Fruit fly (Drosophila melanogaster) whole organism, embryonic: ENCODE data around the gene ps.

ENCODE experiments used
- CG1024 ChIP-seq: fragments of 200-800 bp; sonication (Bioruptor generic); IDR thresholded peaks from 2 replicates; pipeline ENCODE4 v1.3.6; 2022; ENCODE audit warnings: missing biosample characterization, missing genetic modification characterization
- CG11093 ChIP-seq: fragments of 200-800 bp; sonication (Bioruptor generic); IDR thresholded peaks from 3 replicates; pipeline ENCODE4 v1.3.6; 2022; ENCODE audit warnings: missing biosample characterization, missing genetic modification characterization
- CG11504 ChIP-seq: fragments of 200-800 bp; sonication (Bioruptor generic); optimal IDR thresholded peaks from 3 replicates; lab custom pipeline; 2019; ENCODE audit warnings: missing biosample characterization, mild to moderate bottlenecking, missing genetic modification characterization, moderate library complexity
- CG13287 ChIP-seq: fragments of 200-800 bp; sonication (Bioruptor generic); IDR thresholded peaks from 2 replicates; pipeline ENCODE4 v1.3.6; 2022; ENCODE audit warnings: missing biosample characterization, missing genetic modification characterization; ENCODE audit not compliant: partially characterized antibody
- CG13775 ChIP-seq: fragments of 200-800 bp; sonication (Bioruptor generic); optimal IDR thresholded peaks from 3 replicates; lab custom pipeline; 2017; ENCODE audit warnings: missing biosample characterization, mild to moderate bottlenecking, missing genetic modification characterization
- CG15696 ChIP-seq: fragments of 200-800 bp; sonication (Bioruptor generic); optimal IDR thresholded peaks from 2 replicates; lab custom pipeline; 2019; ENCODE audit warnings: missing biosample characterization, mild to moderate bottlenecking, missing genetic modification characterization, moderate library complexity
- CG17186 ChIP-seq: fragments of 200-800 bp; sonication (Bioruptor generic); optimal IDR thresholded peaks from 3 replicates; lab custom pipeline; 2017; ENCODE audit warnings: missing biosample characterization, missing genetic modification reagents, missing genetic modification characterization
- CG17361 ChIP-seq: fragments of 200-800 bp; sonication (Bioruptor generic); IDR thresholded peaks from 3 replicates; pipeline ENCODE4 v1.3.6; 2022; ENCODE audit warnings: missing biosample characterization, missing genetic modification characterization
- CG18599 ChIP-seq: fragments of 200-800 bp; sonication (Bioruptor generic); optimal IDR thresholded peaks from 3 replicates; lab custom pipeline; 2017; ENCODE audit warnings: missing biosample characterization, missing genetic modification characterization, mild to moderate bottlenecking, moderate library complexity, missing genetic modification reagents
- CG2129 ChIP-seq: fragments of 200-800 bp; sonication (Bioruptor generic); IDR thresholded peaks from 2 replicates; pipeline ENCODE4 v1.3.6; 2022; ENCODE audit warnings: missing biosample characterization, missing genetic modification characterization; ENCODE audit not compliant: partially characterized antibody
- CG2199 ChIP-seq: fragments of 200-800 bp; sonication (Bioruptor generic); IDR thresholded peaks from 3 replicates; pipeline ENCODE4 v1.3.6; 2022; ENCODE audit warnings: missing biosample characterization, missing genetic modification characterization
- CG2202 ChIP-seq: fragments of 200-800 bp; sonication (Bioruptor generic); optimal IDR thresholded peaks from 2 replicates; lab custom pipeline; 2018; ENCODE audit warnings: missing biosample characterization, mild to moderate bottlenecking, missing genetic modification characterization
- CG31388 ChIP-seq: fragments of 200-800 bp; sonication (Bioruptor generic); optimal IDR thresholded peaks from 2 replicates; lab custom pipeline; 2016; ENCODE audit warnings: missing biosample characterization, missing genetic modification characterization
- CG3726 ChIP-seq: fragments of 200-800 bp; sonication (Bioruptor generic); IDR thresholded peaks from 3 replicates; pipeline ENCODE4, ENCODE4 v1.3.6; 2022; ENCODE audit warnings: missing biosample characterization, missing genetic modification characterization
- CG4820 ChIP-seq: fragments of 200-800 bp; sonication (Bioruptor generic); optimal IDR thresholded peaks from 3 replicates; lab custom pipeline; 2016; ENCODE audit warnings: missing biosample characterization, missing genetic modification characterization
- CG6254 ChIP-seq: fragments of 200-800 bp; sonication (Bioruptor generic); optimal IDR thresholded peaks from 3 replicates; lab custom pipeline; 2017; ENCODE audit warnings: mild to moderate bottlenecking, missing biosample characterization, missing genetic modification reagents, missing genetic modification characterization
- CG7839 ChIP-seq: fragments of 200-800 bp; sonication (Bioruptor generic); optimal IDR thresholded peaks from 3 replicates; lab custom pipeline; 2018; ENCODE audit warnings: missing biosample characterization, mild to moderate bottlenecking, missing genetic modification characterization, moderate library complexity
- Ets65A ChIP-seq: fragments of 200-800 bp; sonication (Bioruptor generic); peaks from one replicate; lab custom pipeline; 2016; ENCODE audit warnings: missing biosample characterization, missing genetic modification characterization
- HHEX ChIP-seq: fragments of 200-800 bp; sonication (Bioruptor generic); optimal IDR thresholded peaks from 3 replicates; lab custom pipeline; 2017; ENCODE audit warnings: missing biosample characterization, mild to moderate bottlenecking, missing genetic modification characterization, missing genetic modification reagents
- Hr78 ChIP-seq, 2 experiments: fragments of 200-800 bp in 1 of 2; fragments of >200 bp in 1 of 2; sonication (Bioruptor generic) in 1 of 2; optimal IDR thresholded peaks; 2 replicates each; lab custom pipeline; 2017 to 2019; ENCODE audit warnings: missing biosample characterization in 2 of 2, missing genetic modification characterization in 2 of 2, mild to moderate bottlenecking in 1 of 2, moderate library complexity in 1 of 2
- Neu2 ChIP-seq: fragments of 200-800 bp; sonication (Bioruptor generic); optimal IDR thresholded peaks from 3 replicates; lab custom pipeline; 2016; ENCODE audit warnings: missing biosample characterization, missing genetic modification characterization, borderline replicate concordance
- Pdp1 ChIP-seq, 2 experiments: fragments of 200-800 bp; sonication (Bioruptor generic); optimal IDR thresholded peaks; 3 replicates each; lab custom pipeline; 2016; ENCODE audit warnings: missing biosample characterization in 2 of 2, missing genetic modification characterization in 2 of 2, mild to moderate bottlenecking in 1 of 2, moderate library complexity in 1 of 2
- Poxn ChIP-seq: fragments of 200-800 bp; sonication (Bioruptor generic); IDR thresholded peaks from 2 replicates; pipeline ENCODE4 v1.3.6; 2022; ENCODE audit warnings: missing biosample characterization, missing genetic modification characterization
- Rfx ChIP-seq: fragments of 200-800 bp; sonication (Bioruptor generic); IDR thresholded peaks from 2 replicates; pipeline ENCODE4 v1.3.6; 2022; ENCODE audit warnings: missing biosample characterization, missing genetic modification characterization
- Sox100B ChIP-seq: fragments of 200-800 bp; sonication (Bioruptor generic); optimal IDR thresholded peaks from 3 replicates; lab custom pipeline; 2018; ENCODE audit warnings: missing biosample characterization, mild to moderate bottlenecking, missing genetic modification characterization
- Trl ChIP-seq, 3 experiments: fragments of >200 bp in 2 of 3; fragments of 200-800 bp in 1 of 3; sonication (Bioruptor generic) in 1 of 3; optimal IDR thresholded peaks; 2 replicates in 1 of 3; 3 replicates in 2 of 3; lab custom pipeline; 2016 to 2017; ENCODE audit warnings: missing biosample characterization in 1 of 3, missing genetic modification characterization in 1 of 3
- Vsx1 ChIP-seq: fragments of 200-800 bp; sonication (Bioruptor generic); optimal IDR thresholded peaks from 2 replicates; lab custom pipeline; 2017; ENCODE audit warnings: missing biosample characterization, mild to moderate bottlenecking, missing genetic modification characterization, missing genetic modification reagents
- ase ChIP-seq: fragments of 200-800 bp; sonication (Bioruptor generic); IDR thresholded peaks from 3 replicates; pipeline ENCODE4 v1.3.6; 2022; ENCODE audit warnings: missing biosample characterization, missing genetic modification characterization
- bsh ChIP-seq, 2 experiments: fragments of 200-800 bp; sonication (Bioruptor generic); optimal IDR thresholded peaks; 2 replicates each; lab custom pipeline; 2017 to 2018; ENCODE audit warnings: mild to moderate bottlenecking in 2 of 2, missing biosample characterization in 2 of 2, missing genetic modification characterization in 2 of 2, moderate library complexity in 1 of 2
- chif ChIP-seq, 2 experiments: fragments of 200-800 bp; sonication (Bioruptor generic); optimal IDR thresholded peaks; 3 replicates each; lab custom pipeline; 2016; ENCODE audit warnings: missing biosample characterization in 2 of 2, missing genetic modification characterization in 2 of 2
- chinmo ChIP-seq: fragments of 200-800 bp; sonication (Bioruptor generic); IDR thresholded peaks from 4 replicates; pipeline ENCODE4 v1.3.6; 2022; ENCODE audit warnings: missing biosample characterization, missing genetic modification characterization; ENCODE audit not compliant: partially characterized antibody
- croc ChIP-seq: fragments of 200-800 bp; sonication (Bioruptor generic); conservative IDR thresholded peaks from 3 replicates; pipeline ENCODE4 v1.3.6; 2022; ENCODE audit warnings: missing biosample characterization, missing genetic modification characterization
- cwo ChIP-seq: fragments of 200-800 bp; sonication (Bioruptor generic); optimal IDR thresholded peaks from 3 replicates; lab custom pipeline; 2017; ENCODE audit warnings: missing biosample characterization, missing genetic modification characterization, mild to moderate bottlenecking, moderate library complexity, missing genetic modification reagents
- dmrt11E ChIP-seq: fragments of 200-800 bp; sonication (Bioruptor generic); optimal IDR thresholded peaks from 3 replicates; lab custom pipeline; 2018; ENCODE audit warnings: missing biosample characterization, mild to moderate bottlenecking, missing genetic modification characterization, moderate library complexity
- grau ChIP-seq: fragments of 200-800 bp; optimal IDR thresholded peaks from 3 replicates; lab custom pipeline; 2019; ENCODE audit warnings: missing biosample characterization, mild to moderate bottlenecking, missing genetic modification characterization, moderate library complexity
- grn ChIP-seq: fragments of 200-800 bp; sonication (Bioruptor generic); optimal IDR thresholded peaks from 3 replicates; lab custom pipeline; 2017; ENCODE audit warnings: missing biosample characterization, missing genetic modification characterization
- ham ChIP-seq: fragments of 200-800 bp; sonication (Bioruptor generic); IDR thresholded peaks from 2 replicates; pipeline ENCODE4 v1.3.6; 2022; ENCODE audit warnings: missing biosample characterization, missing genetic modification characterization
- jing ChIP-seq: fragments of 200-800 bp; sonication (Bioruptor generic); optimal IDR thresholded peaks from 2 replicates; lab custom pipeline; 2018; ENCODE audit warnings: missing biosample characterization, mild to moderate bottlenecking, missing genetic modification characterization
- jumu ChIP-seq: fragments of 200-800 bp; sonication (Bioruptor generic); optimal IDR thresholded peaks from 3 replicates; lab custom pipeline; 2016; ENCODE audit warnings: missing biosample characterization, missing genetic modification characterization
- lilli ChIP-seq: fragments of 200-800 bp; sonication (Bioruptor generic); optimal IDR thresholded peaks from 3 replicates; lab custom pipeline; 2016; ENCODE audit warnings: missing biosample characterization, missing genetic modification characterization
- luna ChIP-seq: fragments of 200-800 bp; sonication (Bioruptor generic); optimal IDR thresholded peaks from 2 replicates; lab custom pipeline; 2016; ENCODE audit warnings: missing biosample characterization, missing genetic modification characterization
- onecut ChIP-seq: fragments of 200-800 bp; sonication (Bioruptor generic); IDR thresholded peaks from 2 replicates; pipeline ENCODE4 v1.3.6; 2022; ENCODE audit warnings: missing biosample characterization, missing genetic modification characterization
- sug ChIP-seq: fragments of 200-800 bp; optimal IDR thresholded peaks from 2 replicates; lab custom pipeline; 2019; ENCODE audit warnings: missing biosample characterization, mild to moderate bottlenecking, missing genetic modification characterization, moderate library complexity
- toy ChIP-seq: fragments of 200-800 bp; sonication (Bioruptor generic); IDR thresholded peaks from 2 replicates; pipeline ENCODE4 v1.3.6; 2022; ENCODE audit warnings: missing biosample characterization, missing genetic modification characterization
- unc-4 ChIP-seq: fragments of 200-800 bp; sonication (Bioruptor generic); IDR thresholded peaks from 2 replicates; pipeline ENCODE4 v1.3.6; 2022; ENCODE audit warnings: missing biosample characterization, missing genetic modification characterization; ENCODE audit not compliant: partially characterized antibody
- vvl ChIP-seq: fragments of 200-800 bp; sonication (Bioruptor generic); IDR thresholded peaks from 2 replicates; pipeline ENCODE4 v1.3.6; 2022; ENCODE audit warnings: missing biosample characterization, missing genetic modification characterization

Gene ps

dm6 chr3R:9493627-9494626, 76.2 kb downstream of the ps start, which contains the start of gene CG16779 (continued):
- TF ChIP-seq Rfx (GFP tag; lab: Robert Waterston, UW): no peak
- peak; percentile 38 for TF ChIP-seq CG13775 (GFP tag; lab: Kevin White, UChicago)
- peak; percentile 40; the same call in 1 of the 2 replicates for TF ChIP-seq CG13287 (GFP tag; lab: Robert Waterston, UW)
- TF ChIP-seq croc (GFP tag; lab: Robert Waterston, UW): peak; percentile 17; the same call in 1 of the 3 replicates
- TF ChIP-seq luna (GFP tag; lab: Kevin White, UChicago): no peak
- TF ChIP-seq Trl (optimal IDR thresholded peaks at IDR 0.05; lab: Kevin White, UChicago): peak; percentile 62 to 63
- no peak for TF ChIP-seq Trl (GFP tag; optimal IDR thresholded peaks at IDR 0.05; lab: Kevin White, UChicago)
- TF ChIP-seq CG11093 (GFP tag; lab: Robert Waterston, UW): 0 out of 3 replicates have a peak, but pooled peaks have one; percentile 6
- peak; percentile 32 for TF ChIP-seq CG18599 (GFP tag; lab: Kevin White, UChicago)
- peak; percentile 69 for TF ChIP-seq Sox100B
- no peak for TF ChIP-seq jumu (GFP tag; lab: Kevin White, UChicago)
- peak; percentile 66 for TF ChIP-seq CG11504 (tag; lab: Kevin White, UChicago)
- peak; percentile 37; the same call in 1 of the 2 replicates for TF ChIP-seq unc-4 (GFP tag; lab: Robert Waterston, UW)
- TF ChIP-seq CG2202: no peak
- TF ChIP-seq Ets65A: peak; percentile 72
- no peak for TF ChIP-seq Vsx1 (GFP tag; lab: Kevin White, UChicago)
- peak; percentile 9 to 22 for TF ChIP-seq chif (GFP tag; optimal IDR thresholded peaks at IDR 0.05; lab: Kevin White, UChicago)
- TF ChIP-seq HHEX (GFP tag; lab: Kevin White, UChicago): peak; percentile 16
- TF ChIP-seq ase (GFP tag; lab: Robert Waterston, UW): no peak
- TF ChIP-seq CG6254: no peak
- peak; percentile 35 for TF ChIP-seq lilli (GFP tag; lab: Kevin White, UChicago)
- no peak for TF ChIP-seq onecut (GFP tag; lab: Robert Waterston, UW)
- TF ChIP-seq dmrt11E: peak; percentile 51
- TF ChIP-seq CG15696 (tag; lab: Kevin White, UChicago): peak; percentile 55
- TF ChIP-seq CG17186: no peak
- peak; percentile 73 for TF ChIP-seq CG17361 (GFP tag; lab: Robert Waterston, UW)
- peak in 1 of 2 experiments; percentile 10 for TF ChIP-seq bsh (GFP tag; optimal IDR thresholded peaks at IDR 0.05; lab: Kevin White, UChicago)
- TF ChIP-seq Poxn (GFP tag; lab: Robert Waterston, UW): no peak
- TF ChIP-seq grau (tag; lab: Kevin White, UChicago): peak; percentile 90

- TF ChIP-seq CG1024 (GFP tag; lab: Robert Waterston, UW): no peak
- peak in 1 of 2 experiments; percentile 39 for TF ChIP-seq Hr78 (GFP tag; optimal IDR thresholded peaks at IDR 0.05; lab: Kevin White, UChicago)
- peak; percentile 1 for TF ChIP-seq sug (tag; lab: Kevin White, UChicago)
- TF ChIP-seq CG4820 (GFP tag; lab: Kevin White, UChicago): no peak
- TF ChIP-seq CG2199 (GFP tag; lab: Robert Waterston, UW): 0 out of 3 replicates have a peak, but pooled peaks have one; percentile 9
- peak; percentile 39 for TF ChIP-seq grn
- peak in 1 of 2 experiments; percentile 42 for TF ChIP-seq Pdp1 (GFP tag; optimal IDR thresholded peaks at IDR 0.05; lab: Kevin White, UChicago)
- no peak for TF ChIP-seq jing
- TF ChIP-seq CG2129: no peak
- TF ChIP-seq chinmo (GFP tag; lab: Robert Waterston, UW): 0 out of 4 replicates have a peak, but pooled peaks have one; percentile 27
- no peak for TF ChIP-seq Neu2 (GFP tag; lab: Kevin White, UChicago)
- TF ChIP-seq ham (GFP tag; lab: Robert Waterston, UW): no peak
- no peak for TF ChIP-seq toy (GFP tag; lab: Robert Waterston, UW)
- TF ChIP-seq onecut (GFP tag; lab: Robert Waterston, UW): no peak
- TF ChIP-seq CG31388: no peak
- no peak for TF ChIP-seq vvl (GFP tag; lab: Robert Waterston, UW)
- TF ChIP-seq croc (GFP tag; lab: Robert Waterston, UW): 0 out of 3 replicates have a peak, but pooled peaks have one; percentile 8
- no peak for TF ChIP-seq CG3726 (GFP tag; lab: Robert Waterston, UW)
- peak; percentile 96 for TF ChIP-seq cwo (GFP tag; lab: Kevin White, UChicago)
- TF ChIP-seq CG7839 (tag; lab: Kevin White, UChicago): peak; percentile 24
Observed at dm6 chr3R:9494627-9495009, 76.9 kb downstream of the ps start, which contains the start of gene phu. Gene phu, plus strand, starts transcription at chr3R:9494801.
